Fruit fly (Drosophila melanogaster) S2 (cell line): ENCODE results near the gene CG3655.

Experiments used
- CG8478 ChIP-seq: fragments of >200 bp; optimal IDR thresholded peaks from 2 replicates; lab custom pipeline; 2018
- CTCF ChIP-seq, 2 experiments: fragments of >200 bp; optimal IDR thresholded peaks; 2 replicates each; lab custom pipeline; 2018

DNA sequence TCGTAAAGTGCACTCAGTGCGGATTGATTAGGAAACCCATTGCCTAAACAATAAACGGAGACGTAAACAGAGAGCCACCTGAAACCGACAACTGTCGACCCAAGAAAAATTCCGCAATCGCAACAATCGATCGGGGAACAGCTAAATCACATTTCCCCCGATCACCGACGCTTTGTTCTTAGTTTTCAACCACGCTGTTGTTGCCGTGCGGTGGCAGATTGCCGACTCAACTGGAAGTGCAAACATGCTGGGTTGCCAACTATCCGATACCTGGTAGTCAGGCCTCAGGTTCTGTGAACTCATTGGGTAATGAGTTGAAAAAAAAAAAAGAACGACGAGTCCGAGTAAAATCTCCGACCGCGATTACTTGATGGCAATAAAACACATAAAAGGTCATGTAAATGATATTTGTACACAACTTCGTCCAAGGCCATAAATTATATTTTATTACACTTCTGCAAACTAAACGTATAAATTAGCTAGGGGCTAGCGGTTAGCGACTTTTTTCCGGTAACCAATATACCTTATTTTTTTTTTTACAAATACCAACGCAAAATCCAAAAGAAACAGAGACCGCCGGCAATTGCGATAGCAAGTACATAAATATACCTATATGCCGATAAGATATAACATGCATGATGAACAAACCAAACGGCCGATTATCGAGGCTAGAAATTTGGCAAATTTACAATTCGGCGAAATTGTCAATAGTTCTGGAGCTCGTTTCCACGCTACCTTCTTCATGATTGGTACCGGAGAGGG, 35.6 kb upstream of the CG3655 start, which contains the start of gene CG11378:
- TF ChIP-seq CG8478 (lab: Kevin White, UChicago), result no peak
- TF ChIP-seq CTCF (optimal IDR thresholded peaks at IDR 0.05; lab: Kevin White, UChicago), result no peak
